Worm (Caenorhabditis elegans) whole organism, L4/young adult: ENCODE results near the gene R166.2.

ENCODE experiments used
- dao-5 ChIP-seq: sonication (generic microtip); optimal IDR thresholded peaks from 2 replicates; lab custom pipeline; 2016; ENCODE audit warnings: missing genotype, missing genetic modification characterization, moderate library complexity, missing compliant biosample characterization
- him-1 ChIP-seq: sonication (generic microtip); optimal IDR thresholded peaks from 2 replicates; lab custom pipeline; 2016; ENCODE audit warnings: missing genotype, missing genetic modification reagents, missing genetic modification characterization, missing compliant biosample characterization

DNA sequence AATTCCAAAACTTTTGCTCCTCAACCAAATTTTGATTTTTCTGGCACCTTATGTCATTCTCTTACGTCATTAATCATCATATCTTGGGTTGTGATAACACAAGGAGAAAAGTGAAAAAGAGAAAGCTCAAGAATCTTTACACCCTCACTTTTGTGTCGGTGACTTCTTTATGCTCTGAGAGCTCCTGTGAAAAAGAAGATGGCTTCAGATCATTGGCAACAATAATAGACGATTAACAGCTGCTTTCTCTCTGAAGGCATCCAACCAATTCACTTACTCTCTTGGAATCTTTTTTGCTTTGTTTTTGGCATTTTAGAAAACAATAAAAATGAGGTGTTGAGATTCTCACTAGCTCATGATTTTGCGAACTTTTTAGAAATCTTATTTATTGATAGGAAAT lies 32.0 kb upstream of the R166.2 start:
- no peak for TF ChIP-seq him-1 (tag; lab: Kevin White, UChicago)
- TF ChIP-seq dao-5 (tag; lab: Kevin White, UChicago): no peak
